Fruit fly (Drosophila melanogaster) whole organism, embryonic: ENCODE results near the gene Rgl.
A peak's percentile ranks its signal among the peaks of the same experiment; 100 is the strongest.

Experiments used
- CG10565 ChIP-seq: fragments of 200-800 bp; sonication (Bioruptor generic); optimal IDR thresholded peaks from 3 replicates; lab custom pipeline; 2016; ENCODE audit warnings: missing biosample characterization, mild to moderate bottlenecking, missing genetic modification characterization
- CG10654 ChIP-seq: fragments of 200-800 bp; sonication (Bioruptor generic); optimal IDR thresholded peaks from 2 replicates; lab custom pipeline; 2016; ENCODE audit warnings: missing biosample characterization, missing genetic modification characterization
- CG10959 ChIP-seq: fragments of 200-800 bp; sonication (Bioruptor generic); IDR thresholded peaks from 2 replicates; pipeline ENCODE4 v1.3.6; 2022; ENCODE audit warnings: missing biosample characterization, missing genetic modification characterization
- CG11398 ChIP-seq: fragments of 200-800 bp; sonication (Bioruptor generic); optimal IDR thresholded peaks from 2 replicates; lab custom pipeline; 2016; ENCODE audit warnings: missing biosample characterization, missing genetic modification characterization
- CG11456 ChIP-seq: fragments of 200-800 bp; sonication (Bioruptor generic); IDR thresholded peaks from 3 replicates; pipeline ENCODE4 v1.3.6; 2022; ENCODE audit warnings: missing biosample characterization, missing genetic modification characterization
- CG11504 ChIP-seq: fragments of 200-800 bp; sonication (Bioruptor generic); optimal IDR thresholded peaks from 3 replicates; lab custom pipeline; 2019; ENCODE audit warnings: missing biosample characterization, mild to moderate bottlenecking, missing genetic modification characterization, moderate library complexity
- CG12219 ChIP-seq: fragments of 200-800 bp; sonication (Bioruptor generic); optimal IDR thresholded peaks from 3 replicates; lab custom pipeline; 2018; ENCODE audit warnings: missing biosample characterization, mild to moderate bottlenecking, missing genetic modification characterization
- CG15011 ChIP-seq: fragments of 200-800 bp; sonication (Bioruptor generic); optimal IDR thresholded peaks from 3 replicates; lab custom pipeline; 2018; ENCODE audit warnings: missing biosample characterization, mild to moderate bottlenecking, missing genetic modification characterization
- CG15514 ChIP-seq: fragments of 200-800 bp; sonication (Bioruptor generic); optimal IDR thresholded peaks from 3 replicates; lab custom pipeline; 2017; ENCODE audit warnings: missing biosample characterization, missing genetic modification characterization, mild to moderate bottlenecking, moderate library complexity, missing genetic modification reagents
- CG16779 ChIP-seq: fragments of 200-800 bp; sonication (Bioruptor generic); IDR thresholded peaks from 2 replicates; pipeline ENCODE4 v1.3.6; 2022; ENCODE audit warnings: missing biosample characterization, missing genetic modification characterization
- CG30403 ChIP-seq: fragments of 200-800 bp; sonication (Bioruptor generic); optimal IDR thresholded peaks from 3 replicates; lab custom pipeline; 2016; ENCODE audit warnings: missing biosample characterization, missing genetic modification characterization
- CG34376 ChIP-seq: fragments of 200-800 bp; sonication (Bioruptor generic); optimal IDR thresholded peaks from 2 replicates; lab custom pipeline; 2018; ENCODE audit warnings: missing biosample characterization, mild to moderate bottlenecking, missing genetic modification characterization
- CG42726 ChIP-seq: fragments of 200-800 bp; sonication (Bioruptor generic); IDR thresholded peaks from 2 replicates; pipeline ENCODE4 v1.3.6; 2022; ENCODE audit warnings: missing biosample characterization, missing genetic modification characterization; ENCODE audit not compliant: partially characterized antibody
- CG4424 ChIP-seq: fragments of 200-800 bp; sonication (Bioruptor generic); optimal IDR thresholded peaks from 3 replicates; lab custom pipeline; 2016; ENCODE audit warnings: missing biosample characterization, missing genetic modification characterization
- CG6654 ChIP-seq: fragments of 200-800 bp; sonication (Bioruptor generic); optimal IDR thresholded peaks from 2 replicates; lab custom pipeline; 2017; ENCODE audit warnings: missing biosample characterization, mild to moderate bottlenecking, missing genetic modification characterization
- CG7786 ChIP-seq: fragments of 200-800 bp; sonication (Bioruptor generic); optimal IDR thresholded peaks from 2 replicates; lab custom pipeline; 2016; ENCODE audit warnings: missing biosample characterization, missing genetic modification characterization
- CG8089 ChIP-seq: fragments of 200-800 bp; sonication (Bioruptor generic); optimal IDR thresholded peaks from 3 replicates; lab custom pipeline; 2016; ENCODE audit warnings: missing biosample characterization, missing genetic modification characterization
- CG8765 ChIP-seq: fragments of 200-800 bp; sonication (Bioruptor generic); IDR thresholded peaks from 2 replicates; pipeline ENCODE4 v1.3.6; 2022; ENCODE audit warnings: missing biosample characterization, missing genetic modification characterization
- Dbx ChIP-seq: fragments of 200-800 bp; sonication (Bioruptor generic); IDR thresholded peaks from 3 replicates; pipeline ENCODE4 v1.3.6; 2022; ENCODE audit warnings: missing biosample characterization, missing genetic modification characterization
- Gug ChIP-seq: fragments of 200-800 bp; sonication (Bioruptor generic); IDR thresholded peaks from 4 replicates; pipeline ENCODE4 v1.3.6; 2022; ENCODE audit warnings: missing biosample characterization, missing genetic modification characterization
- Hey ChIP-seq: fragments of 200-800 bp; sonication (Bioruptor generic); optimal IDR thresholded peaks from 3 replicates; lab custom pipeline; 2018; ENCODE audit warnings: missing biosample characterization, mild to moderate bottlenecking, missing genetic modification characterization
- Hmr ChIP-seq: fragments of 200-800 bp; sonication (Bioruptor generic); optimal IDR thresholded peaks from 3 replicates; lab custom pipeline; 2017; ENCODE audit warnings: mild to moderate bottlenecking, missing biosample characterization, missing genetic modification reagents, missing genetic modification characterization
- Hmx ChIP-seq: fragments of 200-800 bp; sonication (Bioruptor generic); optimal IDR thresholded peaks from 2 replicates; lab custom pipeline; 2016; ENCODE audit warnings: missing biosample characterization, missing genetic modification characterization
- Hr78 ChIP-seq, 2 experiments: fragments of 200-800 bp in 1 of 2; fragments of >200 bp in 1 of 2; sonication (Bioruptor generic) in 1 of 2; optimal IDR thresholded peaks; 2 replicates each; lab custom pipeline; 2017 to 2019; ENCODE audit warnings: missing biosample characterization in 2 of 2, missing genetic modification characterization in 2 of 2, mild to moderate bottlenecking in 1 of 2, moderate library complexity in 1 of 2
- Lhr ChIP-seq: fragments of 200-800 bp; sonication (Bioruptor generic); optimal IDR thresholded peaks from 3 replicates; lab custom pipeline; 2017; ENCODE audit warnings: mild to moderate bottlenecking, missing biosample characterization, missing genetic modification reagents, missing genetic modification characterization
- MTF-1 ChIP-seq: fragments of 200-800 bp; sonication (Bioruptor generic); optimal IDR thresholded peaks from 2 replicates; lab custom pipeline; 2018; ENCODE audit warnings: missing biosample characterization, mild to moderate bottlenecking, missing genetic modification characterization, borderline replicate concordance
- NC2α ChIP-seq: fragments of 200-800 bp; sonication (Bioruptor generic); optimal IDR thresholded peaks from 2 replicates; lab custom pipeline; 2016; ENCODE audit warnings: missing biosample characterization, missing genetic modification characterization
- Opbp ChIP-seq: fragments of 200-800 bp; sonication (Bioruptor generic); IDR thresholded peaks from 3 replicates; pipeline ENCODE4 v1.3.6; 2022; ENCODE audit warnings: missing biosample characterization, missing genetic modification characterization; ENCODE audit not compliant: partially characterized antibody
- Ravus ChIP-seq: fragments of 200-800 bp; sonication (Bioruptor generic); IDR thresholded peaks from 2 replicates; pipeline ENCODE4 v1.3.6; 2022; ENCODE audit warnings: missing biosample characterization, missing genetic modification characterization
- Trl ChIP-seq, 3 experiments: fragments of >200 bp in 2 of 3; fragments of 200-800 bp in 1 of 3; sonication (Bioruptor generic) in 1 of 3; optimal IDR thresholded peaks; 2 replicates in 1 of 3; 3 replicates in 2 of 3; lab custom pipeline; 2016 to 2017; ENCODE audit warnings: missing biosample characterization in 1 of 3, missing genetic modification characterization in 1 of 3
- amos ChIP-seq: fragments of 200-800 bp; sonication (Bioruptor generic); IDR thresholded peaks from 2 replicates; pipeline ENCODE4 v1.3.6; 2022; ENCODE audit warnings: missing biosample characterization, missing genetic modification characterization; ENCODE audit not compliant: partially characterized antibody
- bab2 ChIP-seq: fragments of 200-800 bp; sonication (Bioruptor generic); optimal IDR thresholded peaks from 2 replicates; lab custom pipeline; 2016; ENCODE audit warnings: missing biosample characterization, missing genetic modification characterization
- corto ChIP-seq: fragments of 200-800 bp; sonication (Bioruptor generic); optimal IDR thresholded peaks from 2 replicates; lab custom pipeline; 2016; ENCODE audit warnings: missing biosample characterization, mild to moderate bottlenecking, missing genetic modification characterization, moderate library complexity
- crol ChIP-seq: fragments of 200-800 bp; sonication (Bioruptor generic); IDR thresholded peaks from 2 replicates; pipeline ENCODE4 v1.3.6; 2022; ENCODE audit warnings: missing biosample characterization, missing genetic modification characterization
- danr ChIP-seq: fragments of 200-800 bp; sonication (Bioruptor generic); IDR thresholded peaks from 2 replicates; pipeline ENCODE4 v1.3.6; 2022; ENCODE audit warnings: missing biosample characterization, missing genetic modification characterization
- ftz-f1 ChIP-seq: fragments of 200-800 bp; sonication (Bioruptor generic); optimal IDR thresholded peaks from 2 replicates; lab custom pipeline; 2016; ENCODE audit warnings: missing biosample characterization, missing genetic modification characterization
- jing ChIP-seq: fragments of 200-800 bp; sonication (Bioruptor generic); optimal IDR thresholded peaks from 2 replicates; lab custom pipeline; 2018; ENCODE audit warnings: missing biosample characterization, mild to moderate bottlenecking, missing genetic modification characterization
- kay ChIP-seq: fragments of 200-800 bp; sonication (Bioruptor generic); optimal IDR thresholded peaks from 2 replicates; lab custom pipeline; 2016; ENCODE audit warnings: missing biosample characterization, missing genetic modification characterization
- lola ChIP-seq, 3 experiments: fragments of >200 bp in 2 of 3; fragments of 200-800 bp in 1 of 3; sonication (Bioruptor generic) in 1 of 3; optimal IDR thresholded peaks; 2 replicates each; lab custom pipeline; 2017 to 2019; ENCODE audit warnings: missing biosample characterization in 3 of 3, missing genetic modification characterization in 3 of 3, mild to moderate bottlenecking in 1 of 3, moderate library complexity in 1 of 3
- nerfin-2 ChIP-seq: fragments of 200-800 bp; sonication (Bioruptor generic); IDR thresholded peaks from 2 replicates; pipeline ENCODE4 v1.3.6; 2022; ENCODE audit warnings: missing biosample characterization, missing genetic modification characterization; ENCODE audit not compliant: partially characterized antibody
- nmo ChIP-seq: fragments of 200-800 bp; sonication (Bioruptor generic); optimal IDR thresholded peaks from 2 replicates; lab custom pipeline; 2018; ENCODE audit warnings: missing biosample characterization, mild to moderate bottlenecking, missing genetic modification characterization, moderate library complexity
- oc ChIP-seq: fragments of 200-800 bp; sonication (Bioruptor generic); optimal IDR thresholded peaks from 2 replicates; lab custom pipeline; 2018; ENCODE audit warnings: missing biosample characterization, mild to moderate bottlenecking, missing genetic modification characterization, moderate library complexity
- onecut ChIP-seq: fragments of 200-800 bp; sonication (Bioruptor generic); IDR thresholded peaks from 2 replicates; pipeline ENCODE4 v1.3.6; 2022; ENCODE audit warnings: missing biosample characterization, missing genetic modification characterization
- pb ChIP-seq: fragments of 200-800 bp; sonication (Bioruptor generic); optimal IDR thresholded peaks from 3 replicates; lab custom pipeline; 2016; ENCODE audit warnings: missing biosample characterization, missing genetic modification characterization
- pita ChIP-seq: fragments of 200-800 bp; sonication (Bioruptor generic); optimal IDR thresholded peaks from 2 replicates; lab custom pipeline; 2017; ENCODE audit warnings: missing biosample characterization, mild to moderate bottlenecking, missing genetic modification characterization
- prd ChIP-seq, 3 experiments: fragments of >200 bp in 2 of 3; fragments of 200-800 bp in 1 of 3; sonication (Bioruptor generic) in 1 of 3; optimal IDR thresholded peaks in 2 of 3; IDR thresholded peaks in 1 of 3; 2 replicates in 2 of 3; 3 replicates in 1 of 3; pipeline versions ENCODE4 v1.3.6 to Lab custom; 2017 to 2022; ENCODE audit warnings: missing biosample characterization in 1 of 3, missing genetic modification characterization in 1 of 3
- sd ChIP-seq: fragments of 200-800 bp; sonication (Bioruptor generic); optimal IDR thresholded peaks from 3 replicates; lab custom pipeline; 2018; ENCODE audit warnings: missing biosample characterization, mild to moderate bottlenecking, missing genetic modification characterization, moderate library complexity
- ssp ChIP-seq: fragments of 200-800 bp; sonication (Bioruptor generic); IDR thresholded peaks from 2 replicates; pipeline ENCODE4 v1.3.6; 2022; ENCODE audit warnings: missing biosample characterization, missing genetic modification characterization
- tap ChIP-seq: fragments of 200-800 bp; optimal IDR thresholded peaks from 3 replicates; lab custom pipeline; 2019; ENCODE audit warnings: missing biosample characterization, mild to moderate bottlenecking, missing genetic modification characterization, moderate library complexity

Gene Rgl

dm6 chr3L:13862403-13862802 lies 62.7 kb downstream of the Rgl start (continued):
- peak; percentile 73 for TF ChIP-seq jing (GFP tag; lab: Kevin White, UChicago)
- peak; percentile 66 for TF ChIP-seq CG4424
- peak; percentile 94 for TF ChIP-seq ftz-f1 (GFP tag; lab: Kevin White, UChicago)
- no peak for TF ChIP-seq lola (GFP tag; optimal IDR thresholded peaks at IDR 0.05; lab: Kevin White, UChicago)
- TF ChIP-seq CG11504 (tag; lab: Kevin White, UChicago) = no peak
- TF ChIP-seq Trl (optimal IDR thresholded peaks at IDR 0.05; lab: Kevin White, UChicago) = no peak
- peak; percentile 82 for TF ChIP-seq Trl (GFP tag; optimal IDR thresholded peaks at IDR 0.05; lab: Kevin White, UChicago)
- no peak for TF ChIP-seq CG15514 (GFP tag; lab: Kevin White, UChicago)
- TF ChIP-seq CG11398 (GFP tag; lab: Kevin White, UChicago) = peak; percentile 69
- peak; percentile 66 for TF ChIP-seq onecut (GFP tag; lab: Robert Waterston, UW)
- TF ChIP-seq ssp (GFP tag; lab: Robert Waterston, UW) = peak; percentile 74; the same call in 1 of the 2 replicates
- TF ChIP-seq crol = peak; percentile 75
- no peak for TF ChIP-seq prd (optimal IDR thresholded peaks at IDR 0.05; lab: Kevin White, UChicago)
- TF ChIP-seq prd (GFP tag; IDR thresholded peaks at IDR 0.05; lab: Robert Waterston, UW) = peak; percentile 96
- peak; percentile 83 for TF ChIP-seq danr (GFP tag; lab: Robert Waterston, UW)
- TF ChIP-seq Hey (tag; lab: Kevin White, UChicago) = peak; percentile 80
- peak; percentile 72 for TF ChIP-seq NC2α (GFP tag; lab: Kevin White, UChicago)
- no peak for TF ChIP-seq Ravus (GFP tag; lab: Robert Waterston, UW)
- no peak for TF ChIP-seq CG10654 (GFP tag; lab: Kevin White, UChicago)
- peak; percentile 59 for TF ChIP-seq CG34376
- no peak for TF ChIP-seq corto (GFP tag; lab: Kevin White, UChicago)
- TF ChIP-seq pb (GFP tag; lab: Kevin White, UChicago) = no peak
- TF ChIP-seq Hr78 (GFP tag; optimal IDR thresholded peaks at IDR 0.05; lab: Kevin White, UChicago) = peak in 1 of 2 experiments; percentile 75
- peak; percentile 91 for TF ChIP-seq bab2
- no peak for TF ChIP-seq CG8765 (GFP tag; lab: Robert Waterston, UW)
- no peak for TF ChIP-seq nerfin-2
- TF ChIP-seq CG16779 (GFP tag; lab: Robert Waterston, UW) = peak; percentile 88
- TF ChIP-seq CG6654 (GFP tag; lab: Kevin White, UChicago) = no peak
- peak; percentile 76 for TF ChIP-seq CG8089 (GFP tag; lab: Kevin White, UChicago)
- TF ChIP-seq CG15011 = no peak
- peak; percentile 72 for TF ChIP-seq nmo (GFP tag; lab: Kevin White, UChicago)
- TF ChIP-seq Hmx (GFP tag; lab: Kevin White, UChicago) = peak; percentile 32
- peak; percentile 88 for TF ChIP-seq CG30403
- no peak for TF ChIP-seq pita (GFP tag; lab: Kevin White, UChicago)
- no peak for TF ChIP-seq Lhr (GFP tag; lab: Kevin White, UChicago)
- peak; percentile 75 for TF ChIP-seq amos (GFP tag; lab: Robert Waterston, UW)
- peak; percentile 75 for TF ChIP-seq CG12219 (GFP tag; lab: Kevin White, UChicago)
- no peak for TF ChIP-seq CG10565 (GFP tag; lab: Kevin White, UChicago)
- TF ChIP-seq Gug (GFP tag; lab: Robert Waterston, UW) = peak; percentile 100
- TF ChIP-seq Hmr (GFP tag; lab: Kevin White, UChicago) = peak; percentile 88
- peak; percentile 85 for TF ChIP-seq sd (tag; lab: Kevin White, UChicago)
- no peak for TF ChIP-seq tap (tag; lab: Kevin White, UChicago)
- no peak for TF ChIP-seq CG42726 (GFP tag; lab: Robert Waterston, UW)
- no peak for TF ChIP-seq Dbx (GFP tag; lab: Robert Waterston, UW)
- peak; percentile 99 for TF ChIP-seq CG11456 (GFP tag; lab: Robert Waterston, UW)
- no peak for TF ChIP-seq CG10959 (GFP tag; lab: Robert Waterston, UW)
- peak; percentile 89 for TF ChIP-seq CG7786 (GFP tag; lab: Kevin White, UChicago)
- TF ChIP-seq oc = peak; percentile 62
- TF ChIP-seq kay (GFP tag; lab: Kevin White, UChicago) = no peak
- TF ChIP-seq MTF-1 (GFP tag; lab: Kevin White, UChicago) = no peak
- peak; percentile 92 for TF ChIP-seq Opbp (GFP tag; lab: Robert Waterston, UW)
